Worm (Caenorhabditis elegans) whole organism, late embryonic: ENCODE data around the gene mam-2.

Experiments used
- K02D7.2 ChIP-seq: sonication (generic microtip); optimal IDR thresholded peaks from 2 replicates; lab custom pipeline; 2017; ENCODE audit warnings: mild to moderate bottlenecking, missing genetic modification characterization, missing compliant biosample characterization
- T23F11.4 ChIP-seq: fragments of 200-800 bp; sonication (Bioruptor generic); optimal IDR thresholded peaks from 2 replicates; lab custom pipeline; 2018; ENCODE audit warnings: mild to moderate bottlenecking, missing genetic modification characterization, missing compliant biosample characterization
- Y22D7AL.16 ChIP-seq: sonication (generic microtip); optimal IDR thresholded peaks from 2 replicates; lab custom pipeline; 2016; ENCODE audit warnings: missing genetic modification characterization, missing compliant biosample characterization
- ama-1 ChIP-seq: fragments of 150-350 bp; optimal IDR thresholded peaks from 2 replicates; lab custom pipeline; 2014
- ceh-14 ChIP-seq: sonication (generic microtip); optimal IDR thresholded peaks from 2 replicates; lab custom pipeline; 2016; ENCODE audit warnings: missing genotype, missing genetic modification characterization, missing compliant biosample characterization
- ceh-18 ChIP-seq: sonication (generic microtip); optimal IDR thresholded peaks from 2 replicates; lab custom pipeline; 2016; ENCODE audit warnings: missing genetic modification characterization, missing compliant biosample characterization
- ceh-24 ChIP-seq: sonication (generic microtip); optimal IDR thresholded peaks from 2 replicates; lab custom pipeline; 2016; ENCODE audit warnings: mild to moderate bottlenecking, missing genetic modification characterization, missing compliant biosample characterization
- ceh-30 ChIP-seq: fragments of 150-350 bp; optimal IDR thresholded peaks from 2 replicates; lab custom pipeline; 2014; ENCODE audit warnings: missing biosample characterization, missing genetic modification characterization
- ceh-31 ChIP-seq: sonication (generic microtip); optimal IDR thresholded peaks from 2 replicates; lab custom pipeline; 2016; ENCODE audit warnings: missing genetic modification characterization, missing compliant biosample characterization
- ceh-34 ChIP-seq: sonication (generic microtip); optimal IDR thresholded peaks from 2 replicates; lab custom pipeline; 2016; ENCODE audit warnings: mild to moderate bottlenecking, missing genetic modification characterization, missing compliant biosample characterization
- ceh-48 ChIP-seq: sonication (generic microtip); optimal IDR thresholded peaks from 2 replicates; lab custom pipeline; 2016; ENCODE audit warnings: missing genetic modification characterization, inconsistent platforms, missing compliant biosample characterization
- ceh-6 ChIP-seq: fragments of 200-800 bp; sonication (Bioruptor generic); optimal IDR thresholded peaks from 2 replicates; lab custom pipeline; 2018; ENCODE audit warnings: mild to moderate bottlenecking, missing genetic modification characterization, missing compliant biosample characterization
- che-1 ChIP-seq: sonication (generic microtip); optimal IDR thresholded peaks from 2 replicates; lab custom pipeline; 2016; ENCODE audit warnings: mild to moderate bottlenecking, missing genetic modification characterization, missing compliant biosample characterization
- dmd-4 ChIP-seq: sonication (generic microtip); optimal IDR thresholded peaks from 2 replicates; lab custom pipeline; 2016; ENCODE audit warnings: borderline replicate concordance, missing genetic modification characterization, missing compliant biosample characterization
- elt-2 ChIP-seq: sonication (generic microtip); optimal IDR thresholded peaks from 2 replicates; lab custom pipeline; 2016; ENCODE audit warnings: missing genetic modification reagents, missing genetic modification characterization, missing compliant biosample characterization
- ets-4 ChIP-seq: sonication (generic microtip); optimal IDR thresholded peaks from 2 replicates; lab custom pipeline; 2016; ENCODE audit warnings: missing genetic modification characterization, missing compliant biosample characterization
- eyg-1 ChIP-seq: sonication (generic microtip); optimal IDR thresholded peaks from 2 replicates; lab custom pipeline; 2016; ENCODE audit warnings: missing genotype, missing genetic modification characterization, missing compliant biosample characterization
- fax-1 ChIP-seq: sonication (generic microtip); optimal IDR thresholded peaks from 2 replicates; lab custom pipeline; 2016; ENCODE audit warnings: missing genotype, missing genetic modification characterization, missing compliant biosample characterization
- fkh-6 ChIP-seq: sonication (generic microtip); optimal IDR thresholded peaks from 2 replicates; lab custom pipeline; 2016; ENCODE audit warnings: missing genetic modification characterization, missing compliant biosample characterization
- gmeb-2 ChIP-seq: sonication (generic microtip); optimal IDR thresholded peaks from 2 replicates; lab custom pipeline; 2016; ENCODE audit warnings: missing genetic modification characterization, inconsistent platforms, missing compliant biosample characterization
- hlh-15 ChIP-seq: sonication (generic microtip); optimal IDR thresholded peaks from 2 replicates; lab custom pipeline; 2016; ENCODE audit warnings: missing genetic modification characterization, missing compliant biosample characterization
- lim-6 ChIP-seq: sonication (generic microtip); optimal IDR thresholded peaks from 2 replicates; lab custom pipeline; 2016; ENCODE audit warnings: missing genetic modification characterization, missing compliant biosample characterization
- lin-11 ChIP-seq: fragments of 200-800 bp; sonication (Bioruptor generic); optimal IDR thresholded peaks from 2 replicates; lab custom pipeline; 2018; ENCODE audit warnings: mild to moderate bottlenecking, missing genetic modification characterization, missing compliant biosample characterization
- madf-2 ChIP-seq: sonication (generic microtip); optimal IDR thresholded peaks from 2 replicates; lab custom pipeline; 2017; ENCODE audit warnings: missing genetic modification characterization, missing compliant biosample characterization
- mec-3 ChIP-seq: sonication (generic microtip); optimal IDR thresholded peaks from 2 replicates; lab custom pipeline; 2016; ENCODE audit warnings: borderline replicate concordance, missing genetic modification characterization, missing compliant biosample characterization
- nhr-11 ChIP-seq: fragments of 150-350 bp; optimal IDR thresholded peaks from 2 replicates; lab custom pipeline; 2014; ENCODE audit warnings: missing biosample characterization, missing genetic modification characterization
- pag-3 ChIP-seq: sonication (generic microtip); optimal IDR thresholded peaks from 2 replicates; lab custom pipeline; 2016; ENCODE audit warnings: missing compliant biosample characterization, missing genetic modification characterization, borderline replicate concordance
- pat-9 ChIP-seq: fragments of 200-800 bp; sonication (Bioruptor generic); optimal IDR thresholded peaks from 2 replicates; lab custom pipeline; 2018; ENCODE audit warnings: mild to moderate bottlenecking, missing genetic modification characterization, moderate library complexity, missing compliant biosample characterization
- pax-1 ChIP-seq: fragments of 150-350 bp; optimal IDR thresholded peaks from 2 replicates; lab custom pipeline; 2014; ENCODE audit warnings: missing biosample characterization, missing genetic modification characterization
- pha-2 ChIP-seq: sonication (generic microtip); optimal IDR thresholded peaks from 2 replicates; lab custom pipeline; 2017; ENCODE audit warnings: mild to moderate bottlenecking, missing genetic modification characterization, missing compliant biosample characterization
- pqm-1 ChIP-seq: sonication (generic microtip); optimal IDR thresholded peaks from 2 replicates; lab custom pipeline; 2016; ENCODE audit warnings: missing genetic modification characterization, missing compliant biosample characterization
- rnt-1 ChIP-seq: sonication (generic microtip); optimal IDR thresholded peaks from 2 replicates; lab custom pipeline; 2016; ENCODE audit warnings: missing genetic modification characterization, missing compliant biosample characterization
- sox-4 ChIP-seq: sonication (generic microtip); optimal IDR thresholded peaks from 2 replicates; lab custom pipeline; 2017; ENCODE audit warnings: mild to moderate bottlenecking, missing genetic modification characterization, inconsistent platforms, missing compliant biosample characterization
- syd-9 ChIP-seq: sonication (generic microtip); optimal IDR thresholded peaks from 2 replicates; lab custom pipeline; 2016; ENCODE audit warnings: mild to moderate bottlenecking, missing genetic modification characterization, moderate library complexity, missing compliant biosample characterization
- ttx-3 ChIP-seq: sonication (generic microtip); optimal IDR thresholded peaks from 2 replicates; lab custom pipeline; 2016; ENCODE audit warnings: missing genetic modification reagents, missing genetic modification characterization, missing compliant biosample characterization
- unc-55 ChIP-seq: sonication (generic microtip); optimal IDR thresholded peaks from 2 replicates; lab custom pipeline; 2017; ENCODE audit warnings: missing biosample characterization, missing genetic modification reagents, missing genetic modification characterization
- unc-86 ChIP-seq: sonication (generic microtip); optimal IDR thresholded peaks from 2 replicates; lab custom pipeline; 2016; ENCODE audit warnings: missing genetic modification characterization, missing compliant biosample characterization
- ztf-16 ChIP-seq: sonication (generic microtip); optimal IDR thresholded peaks from 2 replicates; lab custom pipeline; 2017; ENCODE audit warnings: missing genetic modification characterization, missing compliant biosample characterization

Gene mam-2

ce11 chrIV:9974392-9974791, 8.6 kb upstream of the mam-2 start, which contains the start of gene C47E12.9:
C47E12.9 (plus strand) TSS chrIV:9974692.
- no peak for TF ChIP-seq madf-2 (tag; lab: Kevin White, UChicago)
- TF ChIP-seq eyg-1 (tag; lab: Kevin White, UChicago): no peak
- no peak for TF ChIP-seq sox-4 (tag; lab: Kevin White, UChicago)
- no peak for TF ChIP-seq ceh-14
- TF ChIP-seq mec-3: no peak
- no peak for TF ChIP-seq ceh-34 (tag; lab: Kevin White, UChicago)
- TF ChIP-seq syd-9 (tag; lab: Kevin White, UChicago): no peak
- TF ChIP-seq hlh-15: no peak
- no peak for TF ChIP-seq ets-4 (tag; lab: Kevin White, UChicago)
- no peak for TF ChIP-seq ceh-24 (tag; lab: Kevin White, UChicago)
- no peak for TF ChIP-seq rnt-1 (tag; lab: Kevin White, UChicago)
- no peak for TF ChIP-seq unc-55
- TF ChIP-seq pha-2 (tag; lab: Kevin White, UChicago): no peak
- TF ChIP-seq ztf-16 (tag; lab: Kevin White, UChicago): no peak

ce11 chrIV:9976284-9976683, 6.7 kb upstream of the mam-2 start, which contains the start of gene C47E12.14:
C47E12.14 (minus strand) TSS chrIV:9976384.
- no peak for TF ChIP-seq ceh-48 (tag; lab: Kevin White, UChicago)
- no peak for TF ChIP-seq lim-6
- no peak for TF ChIP-seq T23F11.4 (GFP tag; lab: Kevin White, UChicago)
- no peak for TF ChIP-seq pag-3
- TF ChIP-seq ceh-31 (tag; lab: Kevin White, UChicago): no peak
- no peak for TF ChIP-seq pat-9 (tag; lab: Kevin White, UChicago)
- TF ChIP-seq eyg-1 (tag; lab: Kevin White, UChicago): no peak
- TF ChIP-seq K02D7.2 (tag; lab: Kevin White, UChicago): no peak
- TF ChIP-seq, all 69 proteins: peak for 0

- TF ChIP-seq Y22D7AL.16 (tag; lab: Kevin White, UChicago): no peak
- no peak for TF ChIP-seq gmeb-2
- TF ChIP-seq fax-1 (tag; lab: Kevin White, UChicago): no peak
- TF ChIP-seq pqm-1 (tag; lab: Kevin White, UChicago): no peak
- no peak for TF ChIP-seq ceh-34 (tag; lab: Kevin White, UChicago)
- no peak for TF ChIP-seq rnt-1 (tag; lab: Kevin White, UChicago)
- TF ChIP-seq elt-2 (tag; lab: Kevin White, UChicago): no peak
- no peak for TF ChIP-seq unc-86 (tag; lab: Kevin White, UChicago)
Observed at ce11 chrIV:9977602-9978172, 5.3 kb upstream of the mam-2 start, which contains the start of gene dhp-2. dhp-2 (plus strand) TSS chrIV:9978122.

- no peak for TF ChIP-seq pax-1 (tag; lab: Kevin White, UChicago)
- TF ChIP-seq, all 69 proteins: peak for 0
Observed at ce11 chrIV:9982226-9982794, 685 bp upstream of the mam-2 start, which contains the start of gene rrp-1. rrp-1 (minus strand) TSS chrIV:9982276.

ce11 chrIV:9989416-9989815, 6.4 kb downstream of the mam-2 start:
- no peak for TF ChIP-seq K02D7.2 (tag; lab: Kevin White, UChicago)
- TF ChIP-seq, all 69 proteins: peak for 0

- TF ChIP-seq pag-3: no peak
- TF ChIP-seq mec-3: no peak
- TF ChIP-seq ttx-3 (tag; lab: Kevin White, UChicago): no peak
- no peak for TF ChIP-seq ceh-18 (tag; lab: Kevin White, UChicago)
- TF ChIP-seq ceh-30 (tag; lab: Kevin White, UChicago): no peak
- TF ChIP-seq lin-11 (tag; lab: Kevin White, UChicago): no peak
- no peak for TF ChIP-seq nhr-11
- no peak for TF ChIP-seq ceh-31 (tag; lab: Kevin White, UChicago)
- no peak for TF ChIP-seq dmd-4 (tag; lab: Kevin White, UChicago)
- no peak for TF ChIP-seq ama-1 (lab: Kevin White, UChicago)
- TF ChIP-seq T23F11.4 (GFP tag; lab: Kevin White, UChicago): no peak
- no peak for TF ChIP-seq che-1 (tag; lab: Kevin White, UChicago)
- no peak for TF ChIP-seq madf-2 (tag; lab: Kevin White, UChicago)
- TF ChIP-seq fkh-6 (tag; lab: Kevin White, UChicago): no peak
- TF ChIP-seq ceh-6 (GFP tag; lab: Kevin White, UChicago): no peak
Observed at ce11 chrIV:9993403-9994132, 10.6 kb downstream of the mam-2 start.
